Worm (Caenorhabditis elegans) whole organism, L2 larva: ENCODE data around the gene F36H5.13.

ENCODE experiments used
- aly-2 ChIP-seq: fragments of 150-350 bp; optimal IDR thresholded peaks from 2 replicates; lab custom pipeline; 2014; ENCODE audit warnings: missing biosample characterization, missing genetic modification characterization
- ceh-82 ChIP-seq: fragments of 150-350 bp; optimal IDR thresholded peaks from 2 replicates; lab custom pipeline; 2014; ENCODE audit warnings: missing biosample characterization, missing genetic modification characterization
- nhr-11 ChIP-seq: fragments of 150-350 bp; optimal IDR thresholded peaks from 2 replicates; lab custom pipeline; 2014; ENCODE audit warnings: missing biosample characterization, missing genetic modification characterization
- sem-4 ChIP-seq: fragments of 150-350 bp; optimal IDR thresholded peaks from 2 replicates; lab custom pipeline; 2014; ENCODE audit warnings: missing biosample characterization, missing genetic modification reagents, missing genetic modification characterization

- TF ChIP-seq nhr-11 (tag; lab: Kevin White, UChicago) = no peak
- TF ChIP-seq ceh-82 = no peak
- no peak for TF ChIP-seq aly-2 (tag; lab: Kevin White, UChicago)
- no peak for TF ChIP-seq sem-4
Observed at ce11 chrII:1744183-1744582, 6.1 kb downstream of the F36H5.13 start, which contains the start of gene clec-19.
